Fruit fly (Drosophila melanogaster): ENCODE results near the gene CG7166.

dm6 chr3L:21604265-21604664, 21.2 kb downstream of the CG7166 start:
- peak; percentile 39 for TF ChIP-seq ey (GFP tag; optimal IDR thresholded peaks at IDR 0.05)
- TF ChIP-seq h (GFP tag; optimal IDR thresholded peaks at IDR 0.05), result no peak
- TF ChIP-seq Dfd (GFP tag; optimal IDR thresholded peaks at IDR 0.05), result no peak
- TF ChIP-seq usp (GFP tag; optimal IDR thresholded peaks at IDR 0.05), result no peak
- no peak for TF ChIP-seq Hr78 (GFP tag; optimal IDR thresholded peaks at IDR 0.05)
- no peak for TF ChIP-seq psq (GFP tag; optimal IDR thresholded peaks at IDR 0.05)
- no peak for TF ChIP-seq Vsx2 (GFP tag; optimal IDR thresholded peaks at IDR 0.05; ENCODE audit: partially characterized antibody)
- no peak for TF ChIP-seq Abd-B (GFP tag; optimal IDR thresholded peaks at IDR 0.05)
- TF ChIP-seq CrebA (GFP tag; optimal IDR thresholded peaks at IDR 0.05; ENCODE audit: borderline replicate concordance), result no peak
- peak; percentile 30 for TF ChIP-seq OdsH (GFP tag; optimal IDR thresholded peaks at IDR 0.05)
- no peak for TF ChIP-seq rgr (GFP tag; optimal IDR thresholded peaks at IDR 0.05)
- TF ChIP-seq Rel (GFP tag; optimal IDR thresholded peaks at IDR 0.05), result no peak
- no peak for TF ChIP-seq Rel (tag; optimal IDR thresholded peaks at IDR 0.05)
- no peak for TF ChIP-seq dmrt93B (GFP tag; optimal IDR thresholded peaks at IDR 0.05)

All from whole organism, wandering third instar larva.